Fruit fly (Drosophila melanogaster) whole organism, embryonic: ENCODE results near the gene Eno.

Experiments used
- ATbp ChIP-seq: fragments of 200-800 bp; sonication (Bioruptor generic); optimal IDR thresholded peaks from 2 replicates; lab custom pipeline; 2017; ENCODE audit warnings: missing biosample characterization, mild to moderate bottlenecking, missing genetic modification characterization, missing genetic modification reagents
- Atf-2 ChIP-seq: fragments of 200-800 bp; sonication (Bioruptor generic); optimal IDR thresholded peaks from 2 replicates; lab custom pipeline; 2016; ENCODE audit warnings: missing biosample characterization, missing genetic modification characterization
- CG10209 ChIP-seq: fragments of 200-800 bp; sonication (Bioruptor generic); optimal IDR thresholded peaks from 3 replicates; lab custom pipeline; 2017; ENCODE audit warnings: missing biosample characterization, mild to moderate bottlenecking, missing genetic modification characterization, missing genetic modification reagents
- CG11085 ChIP-seq: fragments of 200-800 bp; sonication (Bioruptor generic); IDR thresholded peaks from 2 replicates; pipeline ENCODE4 v1.3.6; 2022; ENCODE audit warnings: missing biosample characterization, missing genetic modification characterization
- CG11456 ChIP-seq: fragments of 200-800 bp; sonication (Bioruptor generic); IDR thresholded peaks from 3 replicates; pipeline ENCODE4 v1.3.6; 2022; ENCODE audit warnings: missing biosample characterization, missing genetic modification characterization
- CG12391 ChIP-seq: fragments of 200-800 bp; sonication (Bioruptor generic); optimal IDR thresholded peaks from 3 replicates; lab custom pipeline; 2018; ENCODE audit warnings: missing biosample characterization, mild to moderate bottlenecking, missing genetic modification characterization, moderate library complexity
- CG13123 ChIP-seq: fragments of 200-800 bp; sonication (Bioruptor generic); optimal IDR thresholded peaks from 2 replicates; lab custom pipeline; 2016; ENCODE audit warnings: missing biosample characterization, missing genetic modification characterization
- CG13287 ChIP-seq: fragments of 200-800 bp; sonication (Bioruptor generic); IDR thresholded peaks from 2 replicates; pipeline ENCODE4 v1.3.6; 2022; ENCODE audit warnings: missing biosample characterization, missing genetic modification characterization; ENCODE audit not compliant: partially characterized antibody
- CG13775 ChIP-seq: fragments of 200-800 bp; sonication (Bioruptor generic); optimal IDR thresholded peaks from 3 replicates; lab custom pipeline; 2017; ENCODE audit warnings: missing biosample characterization, mild to moderate bottlenecking, missing genetic modification characterization
- CG14050 ChIP-seq: fragments of 200-800 bp; sonication (Bioruptor generic); IDR thresholded peaks from 3 replicates; pipeline ENCODE4 v1.3.6; 2022; ENCODE audit warnings: missing biosample characterization, missing genetic modification characterization
- CG17829 ChIP-seq: fragments of 200-800 bp; optimal IDR thresholded peaks from 2 replicates; lab custom pipeline; 2019; ENCODE audit warnings: missing biosample characterization, mild to moderate bottlenecking, missing genetic modification characterization, moderate library complexity
- CG30431 ChIP-seq: fragments of 200-800 bp; sonication (Bioruptor generic); optimal IDR thresholded peaks from 2 replicates; lab custom pipeline; 2017; ENCODE audit warnings: missing biosample characterization, missing genetic modification characterization
- CG3065 ChIP-seq: fragments of 200-800 bp; sonication (Bioruptor generic); optimal IDR thresholded peaks from 2 replicates; lab custom pipeline; 2016; ENCODE audit warnings: missing biosample characterization, missing genetic modification characterization
- CG31365 ChIP-seq: fragments of 200-800 bp; sonication (Bioruptor generic); optimal IDR thresholded peaks from 2 replicates; lab custom pipeline; 2018; ENCODE audit warnings: missing biosample characterization, mild to moderate bottlenecking, missing genetic modification characterization
- CG34422 ChIP-seq: fragments of 200-800 bp; sonication (Bioruptor generic); IDR thresholded peaks from 3 replicates; pipeline ENCODE4 v1.3.6; 2022; ENCODE audit warnings: missing biosample characterization, missing genetic modification characterization
- CG6272 ChIP-seq: fragments of 200-800 bp; sonication (Bioruptor generic); IDR thresholded peaks from 2 replicates; pipeline ENCODE4 v1.3.6; 2022; ENCODE audit warnings: missing biosample characterization, missing genetic modification characterization
- CG7357 ChIP-seq: fragments of 200-800 bp; sonication (Bioruptor generic); IDR thresholded peaks from 3 replicates; pipeline ENCODE4 v1.3.6; 2022; ENCODE audit warnings: missing biosample characterization, missing genetic modification characterization
- CG7556 ChIP-seq: fragments of 200-800 bp; sonication (Bioruptor generic); optimal IDR thresholded peaks from 2 replicates; lab custom pipeline; 2017; ENCODE audit warnings: missing biosample characterization, mild to moderate bottlenecking, missing genetic modification characterization
- CG7928 ChIP-seq: fragments of 200-800 bp; sonication (Bioruptor generic); optimal IDR thresholded peaks from 2 replicates; lab custom pipeline; 2017; ENCODE audit warnings: missing biosample characterization, mild to moderate bottlenecking, missing genetic modification characterization
- CG7987 ChIP-seq: fragments of 200-800 bp; sonication (Bioruptor generic); optimal IDR thresholded peaks from 2 replicates; lab custom pipeline; 2018; ENCODE audit warnings: missing biosample characterization, mild to moderate bottlenecking, missing genetic modification characterization, moderate library complexity
- CG9817 ChIP-seq: fragments of 200-800 bp; sonication (Bioruptor generic); optimal IDR thresholded peaks from 2 replicates; lab custom pipeline; 2018; ENCODE audit warnings: missing biosample characterization, mild to moderate bottlenecking, missing genetic modification characterization, moderate library complexity
- Chrac-16 ChIP-seq: fragments of 200-800 bp; sonication (Bioruptor generic); optimal IDR thresholded peaks from 3 replicates; lab custom pipeline; 2016; ENCODE audit warnings: missing biosample characterization, missing genetic modification characterization
- Jarid2 ChIP-seq: fragments of 200-800 bp; sonication (Bioruptor generic); optimal IDR thresholded peaks from 3 replicates; lab custom pipeline; 2017; ENCODE audit warnings: mild to moderate bottlenecking, missing biosample characterization, missing genetic modification reagents, missing genetic modification characterization
- NC2β ChIP-seq: fragments of 200-800 bp; sonication (Bioruptor generic); optimal IDR thresholded peaks from 2 replicates; lab custom pipeline; 2016; ENCODE audit warnings: missing biosample characterization, missing genetic modification characterization
- Oli ChIP-seq: fragments of 200-800 bp; sonication (Bioruptor generic); optimal IDR thresholded peaks from 2 replicates; lab custom pipeline; 2018; ENCODE audit warnings: missing biosample characterization, mild to moderate bottlenecking, missing genetic modification characterization, moderate library complexity
- Optix ChIP-seq: fragments of 200-800 bp; sonication (Bioruptor generic); IDR thresholded peaks from 3 replicates; pipeline ENCODE4 v1.3.6; 2022; ENCODE audit warnings: missing biosample characterization, missing genetic modification characterization
- Sin3A ChIP-seq: fragments of >200 bp; optimal IDR thresholded peaks from 2 replicates; lab custom pipeline; 2018
- ap ChIP-seq: fragments of 200-800 bp; sonication (Bioruptor generic); IDR thresholded peaks from 2 replicates; pipeline ENCODE4 v1.3.6; 2022; ENCODE audit warnings: missing biosample characterization, missing genetic modification characterization
- bbx ChIP-seq: fragments of 200-800 bp; sonication (Bioruptor generic); IDR thresholded peaks from 2 replicates; pipeline ENCODE4 v1.3.6; 2022; ENCODE audit warnings: missing biosample characterization, missing genetic modification characterization; ENCODE audit not compliant: partially characterized antibody
- bigmax ChIP-seq: fragments of 200-800 bp; sonication (Bioruptor generic); optimal IDR thresholded peaks from 2 replicates; lab custom pipeline; 2018; ENCODE audit warnings: missing biosample characterization, mild to moderate bottlenecking, missing genetic modification characterization
- cwo ChIP-seq: fragments of 200-800 bp; sonication (Bioruptor generic); optimal IDR thresholded peaks from 3 replicates; lab custom pipeline; 2017; ENCODE audit warnings: missing biosample characterization, missing genetic modification characterization, mild to moderate bottlenecking, moderate library complexity, missing genetic modification reagents
- da ChIP-seq: fragments of 200-800 bp; sonication (Bioruptor generic); optimal IDR thresholded peaks from 2 replicates; lab custom pipeline; 2016; ENCODE audit warnings: missing biosample characterization, missing genetic modification characterization
- disco-r ChIP-seq: fragments of 200-800 bp; sonication (Bioruptor generic); optimal IDR thresholded peaks from 2 replicates; lab custom pipeline; 2016; ENCODE audit warnings: missing biosample characterization, missing genetic modification characterization
- dm ChIP-seq: fragments of 200-800 bp; sonication (Bioruptor generic); optimal IDR thresholded peaks from 3 replicates; lab custom pipeline; 2016; ENCODE audit warnings: missing biosample characterization, missing genetic modification characterization
- eyg ChIP-seq: fragments of 200-800 bp; sonication (Bioruptor generic); optimal IDR thresholded peaks from 3 replicates; lab custom pipeline; 2016; ENCODE audit warnings: missing biosample characterization, missing genetic modification characterization
- fd3F ChIP-seq: fragments of 200-800 bp; sonication (Bioruptor generic); optimal IDR thresholded peaks from 2 replicates; lab custom pipeline; 2018; ENCODE audit warnings: missing biosample characterization, mild to moderate bottlenecking, missing genetic modification characterization, moderate library complexity
- fru ChIP-seq: fragments of >200 bp; optimal IDR thresholded peaks from 2 replicates; lab custom pipeline; 2017
- ham ChIP-seq: fragments of 200-800 bp; sonication (Bioruptor generic); IDR thresholded peaks from 2 replicates; pipeline ENCODE4 v1.3.6; 2022; ENCODE audit warnings: missing biosample characterization, missing genetic modification characterization
- hbn ChIP-seq: fragments of 200-800 bp; sonication (Bioruptor generic); IDR thresholded peaks from 2 replicates; pipeline ENCODE4 v1.3.6; 2022; ENCODE audit warnings: missing biosample characterization, missing genetic modification characterization; ENCODE audit not compliant: partially characterized antibody
- jigr1 ChIP-seq: fragments of 200-800 bp; sonication (Bioruptor generic); IDR thresholded peaks from 3 replicates; pipeline ENCODE4 v1.3.6; 2022; ENCODE audit warnings: missing biosample characterization, missing genetic modification characterization
- klu ChIP-seq: fragments of 200-800 bp; sonication (Bioruptor generic); IDR thresholded peaks from 2 replicates; pipeline ENCODE4 v1.3.6; 2022; ENCODE audit warnings: missing biosample characterization, missing genetic modification characterization
- kni ChIP-seq: fragments of 200-800 bp; sonication (Bioruptor generic); optimal IDR thresholded peaks from 3 replicates; lab custom pipeline; 2017; ENCODE audit warnings: mild to moderate bottlenecking, missing biosample characterization, missing genetic modification reagents, missing genetic modification characterization
- lab ChIP-seq: fragments of 200-800 bp; sonication (Bioruptor generic); optimal IDR thresholded peaks from 3 replicates; lab custom pipeline; 2017; ENCODE audit warnings: missing biosample characterization, missing genetic modification characterization, mild to moderate bottlenecking, moderate library complexity, missing genetic modification reagents
- pb ChIP-seq: fragments of 200-800 bp; sonication (Bioruptor generic); optimal IDR thresholded peaks from 3 replicates; lab custom pipeline; 2016; ENCODE audit warnings: missing biosample characterization, missing genetic modification characterization
- pros ChIP-seq: fragments of 200-800 bp; sonication (Bioruptor generic); optimal IDR thresholded peaks from 3 replicates; lab custom pipeline; 2019; ENCODE audit warnings: missing biosample characterization, mild to moderate bottlenecking, missing genetic modification characterization, moderate library complexity
- rib ChIP-seq: fragments of 200-800 bp; sonication (Bioruptor generic); IDR thresholded peaks from 2 replicates; pipeline ENCODE4 v1.3.6; 2022; ENCODE audit warnings: missing biosample characterization, missing genetic modification characterization
- schlank ChIP-seq: fragments of 200-800 bp; sonication (Bioruptor generic); optimal IDR thresholded peaks from 2 replicates; lab custom pipeline; 2018; ENCODE audit warnings: missing biosample characterization, mild to moderate bottlenecking, missing genetic modification characterization
- sisA ChIP-seq: fragments of 200-800 bp; sonication (Bioruptor generic); IDR thresholded peaks from 2 replicates; pipeline ENCODE4 v1.3.6; 2022; ENCODE audit warnings: missing biosample characterization, missing genetic modification characterization
- slp2 ChIP-seq: fragments of 200-800 bp; sonication (Bioruptor generic); optimal IDR thresholded peaks from 2 replicates; lab custom pipeline; 2016; ENCODE audit warnings: missing biosample characterization, missing genetic modification characterization
- sqz ChIP-seq: fragments of 200-800 bp; sonication (Bioruptor generic); optimal IDR thresholded peaks from 3 replicates; lab custom pipeline; 2018; ENCODE audit warnings: missing biosample characterization, mild to moderate bottlenecking, missing genetic modification characterization
- tin ChIP-seq: fragments of 200-800 bp; sonication (Bioruptor generic); optimal IDR thresholded peaks from 3 replicates; lab custom pipeline; 2016; ENCODE audit warnings: missing biosample characterization, missing genetic modification characterization
- vvl ChIP-seq: fragments of 200-800 bp; sonication (Bioruptor generic); IDR thresholded peaks from 2 replicates; pipeline ENCODE4 v1.3.6; 2022; ENCODE audit warnings: missing biosample characterization, missing genetic modification characterization

Eno gene

dm6 chr2L:1715699-1716333 lies 13.6 kb downstream of the Eno start, which contains the start of gene frtz (continued):
- TF ChIP-seq ATbp: no peak
- no peak for TF ChIP-seq NC2β
- TF ChIP-seq cwo: no peak
- no peak for TF ChIP-seq sisA (GFP tag; lab: Robert Waterston, UW)
- TF ChIP-seq jigr1 (GFP tag; lab: Robert Waterston, UW): no peak
- no peak for TF ChIP-seq ham (GFP tag; lab: Robert Waterston, UW)
- no peak for TF ChIP-seq fd3F
- no peak for TF ChIP-seq vvl
- no peak for TF ChIP-seq pb (GFP tag; lab: Kevin White, UChicago)
- no peak for TF ChIP-seq CG7556
- TF ChIP-seq Sin3A (lab: Kevin White, UChicago): peak; percentile 30
- peak; percentile 81 for TF ChIP-seq bbx (GFP tag; lab: Robert Waterston, UW)
- TF ChIP-seq CG13287: peak; percentile 89
- peak; percentile 10 for TF ChIP-seq dm (GFP tag; lab: Kevin White, UChicago)
- TF ChIP-seq CG13775 (GFP tag; lab: Kevin White, UChicago): no peak
- TF ChIP-seq disco-r (GFP tag; lab: Kevin White, UChicago): no peak
- no peak for TF ChIP-seq Chrac-16 (GFP tag; lab: Kevin White, UChicago)
- peak; percentile 29 for TF ChIP-seq CG17829 (tag; lab: Kevin White, UChicago)
- no peak for TF ChIP-seq Atf-2 (GFP tag; lab: Kevin White, UChicago)
- no peak for TF ChIP-seq Optix (GFP tag; lab: Robert Waterston, UW)
- no peak for TF ChIP-seq lab (GFP tag; lab: Kevin White, UChicago)
- TF ChIP-seq CG7928 (GFP tag; lab: Kevin White, UChicago): no peak
- TF ChIP-seq rib (GFP tag; lab: Robert Waterston, UW): no peak
- no peak for TF ChIP-seq Oli
- no peak for TF ChIP-seq CG11456 (GFP tag; lab: Robert Waterston, UW)
- TF ChIP-seq CG14050 (GFP tag; lab: Robert Waterston, UW): no peak
- no peak for TF ChIP-seq CG10209
- no peak for TF ChIP-seq da (GFP tag; lab: Kevin White, UChicago)
- no peak for TF ChIP-seq CG13123
- TF ChIP-seq CG30431: no peak
- peak; percentile 13 for TF ChIP-seq CG12391 (tag; lab: Kevin White, UChicago)
- TF ChIP-seq hbn (GFP tag; lab: Robert Waterston, UW): peak; percentile 70
- no peak for TF ChIP-seq CG7987 (GFP tag; lab: Kevin White, UChicago)
- TF ChIP-seq CG11085: no peak
- no peak for TF ChIP-seq eyg (GFP tag; lab: Kevin White, UChicago)
- TF ChIP-seq fru: no peak
- peak; percentile 9 for TF ChIP-seq CG9817 (tag; lab: Kevin White, UChicago)
- no peak for TF ChIP-seq pros (GFP tag; lab: Kevin White, UChicago)
- TF ChIP-seq kni: no peak
- no peak for TF ChIP-seq CG3065 (GFP tag; lab: Kevin White, UChicago)
- TF ChIP-seq CG31365 (tag; lab: Kevin White, UChicago): no peak
- TF ChIP-seq schlank: no peak
- no peak for TF ChIP-seq CG6272
- no peak for TF ChIP-seq CG7357
- no peak for TF ChIP-seq tin (GFP tag; lab: Kevin White, UChicago)
- TF ChIP-seq Jarid2 (GFP tag; lab: Kevin White, UChicago): no peak
- no peak for TF ChIP-seq ap
- TF ChIP-seq sqz (GFP tag; lab: Kevin White, UChicago): no peak
- no peak; the same call in 2 of the 3 replicates for TF ChIP-seq CG34422
- TF ChIP-seq klu (GFP tag; lab: Robert Waterston, UW): no peak
- no peak for TF ChIP-seq slp2 (GFP tag; lab: Kevin White, UChicago)
- TF ChIP-seq bigmax (GFP tag; lab: Kevin White, UChicago): no peak
